In genomic region chrIV:1177683-1178082, ce11 we compare ENCODE assay signal across 3 worm cellular contexts.
TF ChIP-seq lines count a peak whose summit lies in the region.

Y104H12D.2 (plus strand) TSS chrIV:1178022.

TF ChIP-seq in whole organism, L1 larva, 84 proteins besides CTCF, POLR2A, EP300 and RAD21 (continued from another document):
- TF ChIP-seq snu-23 (GFP tag; optimal IDR thresholded peaks at IDR 0.05; lab: Kevin White, UChicago), result peak; percentile 60
- no peak for TF ChIP-seq unc-62 (GFP tag; optimal IDR thresholded peaks at IDR 0.05; lab: Kevin White, UChicago)
- TF ChIP-seq sptf-1 (tag; optimal IDR thresholded peaks at IDR 0.05; lab: Kevin White, UChicago), result no peak
- TF ChIP-seq unc-98 (GFP tag; IDR thresholded peaks at IDR 0.05; lab: Robert Waterston, UW), result no peak
- TF ChIP-seq ceh-88 (GFP tag; IDR thresholded peaks at IDR 0.05; lab: Robert Waterston, UW), result no peak
- peak; percentile 55 to 67 for TF ChIP-seq lsy-2 (tag; optimal IDR thresholded peaks at IDR 0.05; lab: Kevin White, UChicago)
- TF ChIP-seq mdl-1 (tag; optimal IDR thresholded peaks at IDR 0.05; lab: Kevin White, UChicago), result peak in 1 of 2 experiments; percentile 15
- no peak for TF ChIP-seq fkh-4 (tag; optimal IDR thresholded peaks at IDR 0.05; lab: Kevin White, UChicago; ENCODE audit: borderline replicate concordance)
- TF ChIP-seq unc-130 (tag; optimal IDR thresholded peaks at IDR 0.05; lab: Kevin White, UChicago), result peak; percentile 2
- no peak for TF ChIP-seq vab-15 (tag; optimal IDR thresholded peaks at IDR 0.05; lab: Kevin White, UChicago)
- no peak for TF ChIP-seq nhr-71 (tag; optimal IDR thresholded peaks at IDR 0.05; lab: Kevin White, UChicago)
- peak; percentile 38 for TF ChIP-seq C04F5.9 (tag; optimal IDR thresholded peaks at IDR 0.05; lab: Kevin White, UChicago)
- no peak for TF ChIP-seq nhr-11 (tag; optimal IDR thresholded peaks at IDR 0.05; lab: Kevin White, UChicago)
- no peak for TF ChIP-seq alr-1 (tag; optimal IDR thresholded peaks at IDR 0.05; lab: Kevin White, UChicago; ENCODE audit: borderline replicate concordance)
- no peak for TF ChIP-seq efl-3 (GFP tag; optimal IDR thresholded peaks at IDR 0.05; lab: Kevin White, UChicago)
- no peak for TF ChIP-seq sox-4 (tag; optimal IDR thresholded peaks at IDR 0.05; lab: Kevin White, UChicago)
- no peak for TF ChIP-seq zag-1 (tag; optimal IDR thresholded peaks at IDR 0.05; lab: Kevin White, UChicago)
- TF ChIP-seq lin-13 (GFP tag; optimal IDR thresholded peaks at IDR 0.05; lab: Kevin White, UChicago), result peak; percentile 44
- TF ChIP-seq ceh-63 (GFP tag; optimal IDR thresholded peaks at IDR 0.05; lab: Kevin White, UChicago), result no peak
- no peak for TF ChIP-seq nhr-12 (tag; optimal IDR thresholded peaks at IDR 0.05; lab: Kevin White, UChicago)
- no peak for TF ChIP-seq nhr-19 (GFP tag; conservative IDR thresholded peaks at IDR 0.05; lab: Robert Waterston, UW)
- TF ChIP-seq fkh-8 (tag; optimal IDR thresholded peaks at IDR 0.05; lab: Kevin White, UChicago), result no peak
- peak; percentile 27 for TF ChIP-seq xbp-1 (tag; optimal IDR thresholded peaks at IDR 0.05; lab: Kevin White, UChicago)
- no peak for TF ChIP-seq ztf-11 (tag; optimal IDR thresholded peaks at IDR 0.05; lab: Kevin White, UChicago)
- no peak for TF ChIP-seq nhr-47 (tag; optimal IDR thresholded peaks at IDR 0.05; lab: Kevin White, UChicago)
- no peak for TF ChIP-seq tlp-1 (tag; optimal IDR thresholded peaks at IDR 0.05; lab: Kevin White, UChicago)
- TF ChIP-seq grh-1 (GFP tag; IDR thresholded peaks at IDR 0.05; lab: Robert Waterston, UW), result 0 out of 2 replicates have a peak, but pooled peaks have one; percentile 39
- peak; percentile 1 for TF ChIP-seq lin-39 (tag; optimal IDR thresholded peaks at IDR 0.05; lab: Kevin White, UChicago)
- peak; percentile 5; the same call in 1 of the 2 replicates for TF ChIP-seq isw-1 (GFP tag; IDR thresholded peaks at IDR 0.05; lab: Robert Waterston, UW)
- no peak for TF ChIP-seq hlh-4 (tag; optimal IDR thresholded peaks at IDR 0.05; lab: Kevin White, UChicago)
- TF ChIP-seq dpl-1 (GFP tag; optimal IDR thresholded peaks at IDR 0.05; lab: Kevin White, UChicago), result peak; percentile 88 to 95 (median 94)
- no peak for TF ChIP-seq hlh-17 (GFP tag; optimal IDR thresholded peaks at IDR 0.05; lab: Kevin White, UChicago; ENCODE audit: borderline replicate concordance)
- peak; percentile 41 for TF ChIP-seq nhr-85 (tag; lab: Kevin White, UChicago)
- TF ChIP-seq ceh-82 (tag; optimal IDR thresholded peaks at IDR 0.05; lab: Kevin White, UChicago), result peak in 1 of 3 experiments; percentile 64
- no peak for TF ChIP-seq dsc-1 (tag; optimal IDR thresholded peaks at IDR 0.05; lab: Kevin White, UChicago)
- no peak for TF ChIP-seq ztf-4 (tag; optimal IDR thresholded peaks at IDR 0.05; lab: Kevin White, UChicago)
- no peak for TF ChIP-seq nhr-77 (tag; optimal IDR thresholded peaks at IDR 0.05; lab: Kevin White, UChicago)
- peak; percentile 95 to 96 for TF ChIP-seq lin-35 (GFP tag; optimal IDR thresholded peaks at IDR 0.05; lab: Kevin White, UChicago)
- TF ChIP-seq aha-1 (tag; optimal IDR thresholded peaks at IDR 0.05; lab: Kevin White, UChicago), result no peak
- no peak for TF ChIP-seq ama-1 (optimal IDR thresholded peaks at IDR 0.05; lab: Kevin White, UChicago)
- TF ChIP-seq mep-1 (tag; optimal IDR thresholded peaks at IDR 0.05; lab: Kevin White, UChicago), result peak; percentile 49
- TF ChIP-seq ceh-90 (tag; optimal IDR thresholded peaks at IDR 0.05; lab: Kevin White, UChicago), result no peak

TF ChIP-seq in whole organism, L4 larva, 104 proteins besides CTCF, POLR2A, EP300 and RAD21 (continued from another document):
- TF ChIP-seq saeg-2 (GFP tag; IDR thresholded peaks at IDR 0.05; lab: Robert Waterston, UW), result no peak
- TF ChIP-seq madf-9 (GFP tag; conservative IDR thresholded peaks at IDR 0.05; lab: Robert Waterston, UW), result no peak
- TF ChIP-seq ceh-28 (tag; optimal IDR thresholded peaks at IDR 0.05; lab: Kevin White, UChicago), result no peak
- TF ChIP-seq dmd-9 (GFP tag; IDR thresholded peaks at IDR 0.05; lab: Robert Waterston, UW), result no peak
- TF ChIP-seq pha-4 (GFP tag; IDR thresholded peaks at IDR 0.05; lab: Robert Waterston, UW), result no peak
- no peak for TF ChIP-seq pha-4 (tag; optimal IDR thresholded peaks at IDR 0.05; lab: Kevin White, UChicago)
- TF ChIP-seq fos-1 (tag; optimal IDR thresholded peaks at IDR 0.05; lab: Kevin White, UChicago), result no peak
- TF ChIP-seq ctbp-1 (GFP tag; IDR thresholded peaks at IDR 0.05; lab: Robert Waterston, UW), result no peak
- no peak for TF ChIP-seq nhr-10 (tag; optimal IDR thresholded peaks at IDR 0.05; lab: Kevin White, UChicago)
- no peak for TF ChIP-seq ama-1 (optimal IDR thresholded peaks at IDR 0.05; lab: Kevin White, UChicago)
- no peak for TF ChIP-seq ceh-20 (GFP tag; IDR thresholded peaks at IDR 0.05; lab: Robert Waterston, UW)
- TF ChIP-seq lim-7 (GFP tag; IDR thresholded peaks at IDR 0.05; lab: Robert Waterston, UW), result no peak
- TF ChIP-seq T20F7.1 (GFP tag; optimal IDR thresholded peaks at IDR 0.05; lab: Kevin White, UChicago), result peak; percentile 97
- TF ChIP-seq aly-2 (tag; optimal IDR thresholded peaks at IDR 0.05; lab: Kevin White, UChicago), result no peak
- no peak for TF ChIP-seq mdt-29 (GFP tag; IDR thresholded peaks at IDR 0.05; lab: Robert Waterston, UW)
- TF ChIP-seq nhr-6 (tag; optimal IDR thresholded peaks at IDR 0.05; lab: Kevin White, UChicago), result no peak
- TF ChIP-seq vab-7 (GFP tag; IDR thresholded peaks at IDR 0.05; lab: Robert Waterston, UW), result no peak
- TF ChIP-seq nhr-237 (tag; optimal IDR thresholded peaks at IDR 0.05; lab: Kevin White, UChicago), result no peak
- TF ChIP-seq dmd-8 (GFP tag; IDR thresholded peaks at IDR 0.05; lab: Robert Waterston, UW), result no peak
- TF ChIP-seq rbr-2 (tag; optimal IDR thresholded peaks at IDR 0.05; lab: Kevin White, UChicago), result no peak
- no peak for TF ChIP-seq ceh-44 (GFP tag; IDR thresholded peaks at IDR 0.05; lab: Robert Waterston, UW)
- TF ChIP-seq nhr-111 (GFP tag; optimal IDR thresholded peaks at IDR 0.05; lab: Kevin White, UChicago), result no peak
- TF ChIP-seq dpl-1 (GFP tag; optimal IDR thresholded peaks at IDR 0.05; lab: Kevin White, UChicago), result peak; percentile 90
- no peak for TF ChIP-seq mxl-3 (GFP tag; optimal IDR thresholded peaks at IDR 0.05; lab: Kevin White, UChicago)
- no peak for TF ChIP-seq Y105C5A.15 (GFP tag; IDR thresholded peaks at IDR 0.05; lab: Robert Waterston, UW)
- no peak for TF ChIP-seq Y75B8A.6 (GFP tag; IDR thresholded peaks at IDR 0.05; lab: Robert Waterston, UW)
- peak; percentile 96 for TF ChIP-seq Y48G9A.11 (GFP tag; IDR thresholded peaks at IDR 0.05; lab: Robert Waterston, UW)
- TF ChIP-seq daf-16 (GFP tag; optimal IDR thresholded peaks at IDR 0.05; lab: Kevin White, UChicago), result no peak
- peak; percentile 41 for TF ChIP-seq daf-16 (tag; optimal IDR thresholded peaks at IDR 0.05; lab: Kevin White, UChicago)
- TF ChIP-seq ces-1 (GFP tag; optimal IDR thresholded peaks at IDR 0.05; lab: Kevin White, UChicago), result no peak
- no peak for TF ChIP-seq attf-4 (tag; optimal IDR thresholded peaks at IDR 0.05; lab: Kevin White, UChicago)
- TF ChIP-seq hlh-30 (tag; optimal IDR thresholded peaks at IDR 0.05; lab: Kevin White, UChicago; ENCODE audit: insufficient read depth), result peak; percentile 15

TF ChIP-seq in whole organism, young adult, 124 proteins besides CTCF, POLR2A, EP300 and RAD21 (continued from another document):
- TF ChIP-seq nfya-1 (tag; optimal IDR thresholded peaks at IDR 0.05; lab: Kevin White, UChicago; ENCODE audit: borderline replicate concordance, insufficient read depth) (no peak), madf-6 (GFP tag; IDR thresholded peaks at IDR 0.05; lab: Robert Waterston, UW) (peak; percentile 59; the same call in 1 of the 2 replicates), rcor-1 (GFP tag; IDR thresholded peaks at IDR 0.05; lab: Robert Waterston, UW) (0 out of 2 replicates have a peak, but pooled peaks have one; percentile 39), let-526 (GFP tag; IDR thresholded peaks at IDR 0.05; lab: Robert Waterston, UW) (no peak), repo-1 (tag; optimal IDR thresholded peaks at IDR 0.05; lab: Kevin White, UChicago) (no peak)
